Worm (Caenorhabditis elegans) whole organism, L1 larva: Measurements from ENCODE around the gene scd-1.
A peak's percentile ranks its signal among the peaks of the same experiment; 100 is the strongest.

Experiments used
- aly-2 ChIP-seq: fragments of 150-350 bp; optimal IDR thresholded peaks from 2 replicates; lab custom pipeline; 2014; ENCODE audit warnings: missing biosample characterization, missing genetic modification characterization
- ces-1 ChIP-seq: fragments of 150-350 bp; optimal IDR thresholded peaks from 2 replicates; lab custom pipeline; 2014; ENCODE audit warnings: missing biosample characterization, missing genetic modification reagents, missing genetic modification characterization
- efl-3 ChIP-seq: fragments of 200-800 bp; sonication (Bioruptor generic); optimal IDR thresholded peaks from 2 replicates; lab custom pipeline; 2018; ENCODE audit warnings: mild to moderate bottlenecking, missing genetic modification characterization, missing compliant biosample characterization
- egl-27 ChIP-seq, 2 experiments: fragments of 150-350 bp in 1 of 2; sonication (generic microtip); optimal IDR thresholded peaks; 3 replicates each; lab custom pipeline; 2017 to 2018; ENCODE audit warnings: missing biosample characterization in 2 of 2, missing genetic modification characterization in 2 of 2, missing genetic modification reagents in 2 of 2
- lin-15B ChIP-seq: fragments of 150-350 bp; sonication (generic microtip); optimal IDR thresholded peaks from 3 replicates; lab custom pipeline; 2014; ENCODE audit warnings: missing biosample characterization, missing genetic modification characterization
- lsy-2 ChIP-seq, 2 experiments: fragments of 150-350 bp; optimal IDR thresholded peaks; 2 replicates each; lab custom pipeline; 2014; ENCODE audit warnings: missing biosample characterization in 2 of 2, missing genetic modification characterization in 2 of 2
- mdl-1 ChIP-seq, 2 experiments: fragments of 150-350 bp; optimal IDR thresholded peaks; 2 replicates each; lab custom pipeline; 2014 to 2017; ENCODE audit warnings: missing biosample characterization in 2 of 2, missing genetic modification characterization in 2 of 2, inconsistent platforms in 1 of 2
- nhr-11 ChIP-seq: fragments of 150-350 bp; optimal IDR thresholded peaks from 2 replicates; lab custom pipeline; 2014; ENCODE audit warnings: missing biosample characterization, missing genetic modification characterization
- nhr-19 ChIP-seq: fragments of 200-800 bp; sonication (Bioruptor generic); conservative IDR thresholded peaks from 2 replicates; pipeline ENCODE4 v1.3.6; 2022; ENCODE audit warnings: missing genetic modification characterization, missing compliant biosample characterization
- nhr-28 ChIP-seq: fragments of 150-350 bp; optimal IDR thresholded peaks from 2 replicates; lab custom pipeline; 2014; ENCODE audit warnings: missing biosample characterization, missing genetic modification characterization
- pax-3 ChIP-seq: fragments of 200-800 bp; sonication (Bioruptor generic); optimal IDR thresholded peaks from 2 replicates; lab custom pipeline; 2018; ENCODE audit warnings: mild to moderate bottlenecking, missing genetic modification characterization, moderate library complexity, missing compliant biosample characterization
- zag-1 ChIP-seq: fragments of 150-350 bp; optimal IDR thresholded peaks from 2 replicates; lab custom pipeline; 2014; ENCODE audit warnings: missing biosample characterization, missing genetic modification characterization
- ztf-11 ChIP-seq, 2 experiments: sonication (generic microtip); optimal IDR thresholded peaks; 2 replicates each; lab custom pipeline; 2016 to 2017; ENCODE audit warnings: missing genetic modification characterization in 2 of 2, missing biosample characterization in 1 of 2, missing compliant biosample characterization in 1 of 2
- ztf-4 ChIP-seq: fragments of 150-350 bp; optimal IDR thresholded peaks from 2 replicates; lab custom pipeline; 2014; ENCODE audit warnings: missing biosample characterization, missing genetic modification characterization

DNA sequence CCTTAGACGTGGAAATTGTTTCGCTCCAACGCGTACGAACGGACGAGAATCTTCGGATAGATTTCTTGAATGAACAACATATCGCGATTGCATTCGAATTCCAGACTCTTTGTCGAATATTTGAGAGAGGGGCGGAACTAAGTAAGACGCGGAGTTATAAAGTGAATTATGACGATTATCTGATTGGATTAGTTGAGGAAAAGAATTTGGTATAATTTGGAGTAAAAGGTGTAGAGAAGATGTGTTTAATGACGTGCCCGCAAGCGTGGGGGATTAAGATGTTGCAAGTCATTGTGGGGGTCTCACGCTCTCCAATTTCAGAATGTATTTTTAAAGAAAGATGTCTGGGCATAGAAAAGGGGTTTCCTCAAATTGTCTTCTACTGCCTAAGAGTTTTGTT is 19.5 kb upstream of the scd-1 start:
- TF ChIP-seq nhr-28 (tag; lab: Kevin White, UChicago) (no peak), nhr-19 (no peak), zag-1 (tag; lab: Kevin White, UChicago) (no peak), ces-1 (GFP tag; lab: Kevin White, UChicago) (no peak), ztf-11 (tag; optimal IDR thresholded peaks at IDR 0.05; lab: Kevin White, UChicago) (no peak), aly-2 (tag; lab: Kevin White, UChicago) (no peak), egl-27 (tag; optimal IDR thresholded peaks at IDR 0.05; lab: Kevin White, UChicago) (no peak), efl-3 (no peak), lin-15B (no peak), mdl-1 (tag; optimal IDR thresholded peaks at IDR 0.05; lab: Kevin White, UChicago) (no peak), pax-3 (tag; lab: Kevin White, UChicago) (peak; percentile 50), lsy-2 (tag; optimal IDR thresholded peaks at IDR 0.05; lab: Kevin White, UChicago) (no peak), nhr-11 (tag; lab: Kevin White, UChicago) (no peak), ztf-4 (tag; lab: Kevin White, UChicago) (no peak)
